Fruit fly (Drosophila melanogaster): ENCODE data around the gene CG13946.

Gene CG13946

DNA sequence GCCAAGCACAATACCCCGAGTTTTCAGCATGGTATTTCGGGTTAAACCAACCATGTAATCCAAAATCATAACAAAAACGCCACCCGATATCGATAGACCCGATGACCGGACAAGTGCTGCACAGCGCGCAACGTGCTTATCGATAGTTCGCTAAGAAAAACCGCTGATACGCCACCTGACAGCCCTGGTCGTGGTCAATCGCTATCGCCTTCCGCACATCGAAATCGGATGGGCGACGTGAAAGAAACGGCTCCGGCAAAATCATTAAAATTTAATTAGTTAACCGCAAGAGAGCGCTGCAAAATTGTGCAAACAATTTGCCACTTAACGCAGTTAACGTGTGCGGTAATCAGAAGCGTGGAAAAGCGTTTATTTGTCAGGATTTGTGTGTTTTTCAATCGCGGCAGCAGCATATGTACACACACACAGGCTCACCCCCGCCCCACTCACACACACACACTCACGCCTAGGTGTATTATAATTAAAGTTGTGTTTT is 49.5 kb downstream of the CG13946 start, which contains the start of the genes CG3862 and dock (continued):
- TF ChIP-seq Deaf1 (tag; optimal IDR thresholded peaks at IDR 0.05) (peak; percentile 13), CG30403 (GFP tag; optimal IDR thresholded peaks at IDR 0.05) (peak; percentile 41), Atf3 (GFP tag; optimal IDR thresholded peaks at IDR 0.05) (no peak), CG6813 (GFP tag; optimal IDR thresholded peaks at IDR 0.05) (peak; percentile 3), CG8290 (GFP tag; optimal IDR thresholded peaks at IDR 0.05) (peak; percentile 69), CG8290 (tag; optimal IDR thresholded peaks at IDR 0.05) (peak in 1 of 2 experiments; percentile 84), stwl (tag; optimal IDR thresholded peaks at IDR 0.05) (peak; percentile 75), Sin3A (optimal IDR thresholded peaks at IDR 0.05) (peak; percentile 77), mam (GFP tag; optimal IDR thresholded peaks at IDR 0.05) (peak; percentile 56), CG10274 (GFP tag; optimal IDR thresholded peaks at IDR 0.05) (no peak), CG13296 (GFP tag; optimal IDR thresholded peaks at IDR 0.05) (peak; percentile 0), NC2α (GFP tag; optimal IDR thresholded peaks at IDR 0.05) (peak; percentile 26), trem (tag; optimal IDR thresholded peaks at IDR 0.05) (peak; percentile 32), Dek (tag; optimal IDR thresholded peaks at IDR 0.05) (peak; percentile 36), esg (GFP tag; conservative IDR thresholded peaks at IDR 0.05) (no peak), dpn (GFP tag; optimal IDR thresholded peaks at IDR 0.05) (peak; percentile 54 to 71), z (GFP tag; IDR thresholded peaks at IDR 0.05) (no peak), ewg (GFP tag; optimal IDR thresholded peaks at IDR 0.05) (peak; percentile 23), hkb (optimal IDR thresholded peaks at IDR 0.05) (no peak), hkb (GFP tag; IDR thresholded peaks at IDR 0.05) (peak; percentile 36; the same call in 1 of the 2 replicates), pum (GFP tag; optimal IDR thresholded peaks at IDR 0.05) (peak; percentile 63), CG43689 (GFP tag; IDR thresholded peaks at IDR 0.05) (no peak), CG12391 (tag; optimal IDR thresholded peaks at IDR 0.05) (peak; percentile 51), CG17568 (GFP tag; optimal IDR thresholded peaks at IDR 0.05) (no peak), CG15073 (GFP tag; optimal IDR thresholded peaks at IDR 0.05) (no peak), org-1 (GFP tag; optimal IDR thresholded peaks at IDR 0.05) (peak; percentile 0), CG30020 (tag; optimal IDR thresholded peaks at IDR 0.05) (peak; percentile 16), knrl (GFP tag; IDR thresholded peaks at IDR 0.05; ENCODE audit: partially characterized antibody) (peak; percentile 91), ase (GFP tag; IDR thresholded peaks at IDR 0.05) (no peak), Ssrp (tag; optimal IDR thresholded peaks at IDR 0.05) (no peak), Hr39 (optimal IDR thresholded peaks at IDR 0.05) (no peak), lmd (GFP tag; IDR thresholded peaks at IDR 0.05) (peak; percentile 28; the same call in 1 of the 2 replicates), CG1602 (GFP tag; optimal IDR thresholded peaks at IDR 0.05) (no peak), oc (tag; optimal IDR thresholded peaks at IDR 0.05) (peak; percentile 56), ssp (GFP tag; IDR thresholded peaks at IDR 0.05) (no peak), Poxn (GFP tag; IDR thresholded peaks at IDR 0.05) (no peak), CG9817 (tag; optimal IDR thresholded peaks at IDR 0.05) (peak; percentile 28), CG4282 (GFP tag; optimal IDR thresholded peaks at IDR 0.05) (peak; percentile 34), HHEX (GFP tag; optimal IDR thresholded peaks at IDR 0.05) (no peak), Fer1 (GFP tag; optimal IDR thresholded peaks at IDR 0.05) (peak; percentile 67), CG14014 (GFP tag; IDR thresholded peaks at IDR 0.05) (0 out of 2 replicates have a peak, but pooled peaks have one; percentile 29), tup (GFP tag; optimal IDR thresholded peaks at IDR 0.05) (no peak), unc-4 (GFP tag; IDR thresholded peaks at IDR 0.05; ENCODE audit: partially characterized antibody) (peak; percentile 95), Atf-2 (GFP tag; optimal IDR thresholded peaks at IDR 0.05) (peak; percentile 10), psq (GFP tag; optimal IDR thresholded peaks at IDR 0.05) (peak; percentile 25), tgo (GFP tag; IDR thresholded peaks at IDR 0.05) (no peak), HLH3B (GFP tag; IDR thresholded peaks at IDR 0.05) (peak; percentile 26; the same call in 1 of the 2 replicates), Med (GFP tag) (peak; percentile 97), otp (GFP tag; IDR thresholded peaks at IDR 0.05) (no peak), chinmo (GFP tag; IDR thresholded peaks at IDR 0.05; ENCODE audit: partially characterized antibody) (peak; percentile 88; the same call in 3 of the 4 replicates), CG12071 (GFP tag; optimal IDR thresholded peaks at IDR 0.05) (peak; percentile 26), CG10565 (GFP tag; optimal IDR thresholded peaks at IDR 0.05) (no peak)

All from whole organism, embryonic.